Worm (Caenorhabditis elegans) whole organism, L4 larva: ENCODE data around the gene rgs-7.

Experiments
- F37D6.2 ChIP-seq: sonication (generic microtip); optimal IDR thresholded peaks from 2 replicates; lab custom pipeline; 2016; ENCODE audit warnings: mild to moderate bottlenecking, missing genetic modification characterization, missing compliant biosample characterization
- T26A8.4 ChIP-seq: fragments of 200-800 bp; sonication (Bioruptor generic); IDR thresholded peaks from 2 replicates; pipeline ENCODE4 v1.3.6; 2022; ENCODE audit warnings: missing genetic modification characterization, missing compliant biosample characterization
- Y48G9A.11 ChIP-seq: fragments of 200-800 bp; sonication (Bioruptor generic); IDR thresholded peaks from 2 replicates; pipeline ENCODE4 v1.3.6; 2022; ENCODE audit warnings: missing genetic modification reagents, missing genetic modification characterization, missing compliant biosample characterization
- aha-1 ChIP-seq: fragments of 150-350 bp; peaks from one replicate; lab custom pipeline; 2014; ENCODE audit warnings: missing biosample characterization, missing genetic modification characterization
- arid-1 ChIP-seq: fragments of 200-800 bp; sonication (Bioruptor generic); conservative IDR thresholded peaks from 2 replicates; pipeline ENCODE4 v1.3.6; 2022; ENCODE audit warnings: missing genetic modification reagents, missing genetic modification characterization, missing compliant biosample characterization
- ceh-82 ChIP-seq: sonication (generic microtip); optimal IDR thresholded peaks from 2 replicates; lab custom pipeline; 2017; ENCODE audit warnings: missing biosample characterization, missing genetic modification characterization
- cey-2 ChIP-seq: sonication (generic microtip); optimal IDR thresholded peaks from 3 replicates; lab custom pipeline; 2017; ENCODE audit warnings: missing genetic modification characterization, mild to moderate bottlenecking, missing compliant biosample characterization, antibody characterized with exemption, borderline replicate concordance; ENCODE audit not compliant: insufficient read depth
- daf-12 ChIP-seq: fragments of 150-350 bp; optimal IDR thresholded peaks from 2 replicates; lab custom pipeline; 2014; ENCODE audit warnings: missing biosample characterization, missing genetic modification reagents, missing genetic modification characterization
- daf-16 ChIP-seq, 3 experiments: sonication (generic microtip); optimal IDR thresholded peaks; 2 replicates each; lab custom pipeline; 2016 to 2017; ENCODE audit warnings: missing genetic modification characterization in 3 of 3, missing genetic modification reagents in 3 of 3, mild to moderate bottlenecking in 2 of 3, missing compliant biosample characterization in 2 of 3, missing biosample characterization in 1 of 3, moderate library complexity in 1 of 3
- daf-19 ChIP-seq: fragments of 200-800 bp; sonication (Bioruptor generic); conservative IDR thresholded peaks from 2 replicates; pipeline ENCODE4 v1.3.6; 2022; ENCODE audit warnings: missing genetic modification characterization, missing compliant biosample characterization
- dmd-6 ChIP-seq: fragments of 200-800 bp; sonication (Bioruptor generic); IDR thresholded peaks from 2 replicates; pipeline ENCODE4 v1.3.6; 2022; ENCODE audit warnings: missing genetic modification reagents, missing genetic modification characterization, missing compliant biosample characterization
- dve-1 ChIP-seq: sonication (generic microtip); optimal IDR thresholded peaks from 2 replicates; lab custom pipeline; 2017; ENCODE audit warnings: antibody characterized with exemption, mild to moderate bottlenecking, missing genetic modification characterization, missing compliant biosample characterization; ENCODE audit not compliant: insufficient read depth
- egl-27 ChIP-seq: sonication (generic microtip); optimal IDR thresholded peaks from 3 replicates; lab custom pipeline; 2017; ENCODE audit warnings: missing biosample characterization, missing genetic modification reagents, missing genetic modification characterization
- fos-1 ChIP-seq: fragments of 150-350 bp; optimal IDR thresholded peaks from 2 replicates; lab custom pipeline; 2014; ENCODE audit warnings: missing biosample characterization, missing genetic modification characterization
- hif-1 ChIP-seq, 2 experiments: sonication (generic microtip); optimal IDR thresholded peaks; 2 replicates each; lab custom pipeline; 2016 to 2017; ENCODE audit warnings: missing compliant biosample characterization in 2 of 2, missing genetic modification characterization in 2 of 2, missing genetic modification reagents in 2 of 2, missing genotype in 2 of 2, mild to moderate bottlenecking in 1 of 2
- hlh-11 ChIP-seq: fragments of 200-800 bp; sonication (Bioruptor generic); optimal IDR thresholded peaks from 2 replicates; lab custom pipeline; 2018; ENCODE audit warnings: mild to moderate bottlenecking, missing genetic modification characterization, missing compliant biosample characterization
- hmg-1.1 ChIP-seq: fragments of 200-800 bp; sonication (Bioruptor generic); IDR thresholded peaks from 2 replicates; pipeline ENCODE4 v1.3.6; 2022; ENCODE audit warnings: missing genetic modification reagents, missing genetic modification characterization, missing compliant biosample characterization
- jun-1 ChIP-seq: fragments of 150-350 bp; optimal IDR thresholded peaks from 2 replicates; lab custom pipeline; 2014; ENCODE audit warnings: missing biosample characterization, missing genetic modification reagents, missing genetic modification characterization
- lim-7 ChIP-seq: fragments of 200-800 bp; sonication (Bioruptor generic); IDR thresholded peaks from 2 replicates; pipeline ENCODE4 v1.3.6; 2022; ENCODE audit warnings: missing genetic modification characterization, missing compliant biosample characterization
- lin-29 ChIP-seq: fragments of 200-800 bp; sonication (Bioruptor generic); IDR thresholded peaks from 2 replicates; pipeline ENCODE4 v1.3.6; 2022; ENCODE audit warnings: missing genetic modification reagents, missing genetic modification characterization, missing compliant biosample characterization
- mxl-3 ChIP-seq: fragments of 200-800 bp; sonication (Bioruptor generic); optimal IDR thresholded peaks from 2 replicates; lab custom pipeline; 2018; ENCODE audit warnings: mild to moderate bottlenecking, missing genetic modification characterization, missing compliant biosample characterization
- nhr-28 ChIP-seq: fragments of 150-350 bp; optimal IDR thresholded peaks from 2 replicates; lab custom pipeline; 2014; ENCODE audit warnings: missing biosample characterization, missing genetic modification characterization
- nhr-48 ChIP-seq: sonication (generic microtip); optimal IDR thresholded peaks from 2 replicates; lab custom pipeline; 2016; ENCODE audit warnings: mild to moderate bottlenecking, missing genetic modification characterization, missing compliant biosample characterization
- pqm-1 ChIP-seq: sonication (generic microtip); optimal IDR thresholded peaks from 2 replicates; lab custom pipeline; 2017; ENCODE audit warnings: missing biosample characterization, missing genetic modification characterization
- set-16 ChIP-seq: fragments of 200-800 bp; sonication (Bioruptor generic); IDR thresholded peaks from 2 replicates; pipeline ENCODE4 v1.3.6; 2022; ENCODE audit warnings: missing genetic modification reagents, missing genetic modification characterization, missing compliant biosample characterization
- snpc-4 ChIP-seq: fragments of 150-350 bp; optimal IDR thresholded peaks from 2 replicates; lab custom pipeline; 2014; ENCODE audit warnings: missing biosample characterization, missing genetic modification characterization
- tag-97 ChIP-seq: fragments of 200-800 bp; sonication (Bioruptor generic); IDR thresholded peaks from 2 replicates; pipeline ENCODE4 v1.3.6; 2022; ENCODE audit warnings: missing genetic modification characterization, missing compliant biosample characterization
- unc-62 ChIP-seq, 3 experiments: fragments of 150-350 bp in 1 of 3; sonication (generic microtip); optimal IDR thresholded peaks in 2 of 3; peaks in 1 of 3; 1 replicate in 1 of 3; 2 replicates in 2 of 3; lab custom pipeline; 2014 to 2017; ENCODE audit warnings: missing biosample characterization in 3 of 3, missing genetic modification characterization in 3 of 3, missing genetic modification reagents in 3 of 3, missing genotype in 1 of 3
- zag-1 ChIP-seq: fragments of 150-350 bp; optimal IDR thresholded peaks from 2 replicates; lab custom pipeline; 2014; ENCODE audit warnings: missing biosample characterization, missing genetic modification characterization
- zip-11 ChIP-seq: fragments of 200-800 bp; sonication (Bioruptor generic); IDR thresholded peaks from 2 replicates; pipeline ENCODE4 v1.3.6; 2022; ENCODE audit warnings: missing genetic modification characterization, missing compliant biosample characterization

Gene rgs-7

ce11 chrX:3583436-3583835 is 41.1 kb downstream of the rgs-7 start:
- TF ChIP-seq T26A8.4 (GFP tag; lab: Robert Waterston, UW): no peak
- TF ChIP-seq egl-27 (tag; lab: Kevin White, UChicago): no peak
- TF ChIP-seq zip-11 (GFP tag; lab: Robert Waterston, UW): no peak
- no peak for TF ChIP-seq cey-2 (tag; lab: Kevin White, UChicago)
- TF ChIP-seq nhr-48: no peak
- no peak for TF ChIP-seq daf-16 (GFP tag; optimal IDR thresholded peaks at IDR 0.05; lab: Kevin White, UChicago)
- no peak for TF ChIP-seq daf-16 (tag; optimal IDR thresholded peaks at IDR 0.05; lab: Kevin White, UChicago)

DNA sequence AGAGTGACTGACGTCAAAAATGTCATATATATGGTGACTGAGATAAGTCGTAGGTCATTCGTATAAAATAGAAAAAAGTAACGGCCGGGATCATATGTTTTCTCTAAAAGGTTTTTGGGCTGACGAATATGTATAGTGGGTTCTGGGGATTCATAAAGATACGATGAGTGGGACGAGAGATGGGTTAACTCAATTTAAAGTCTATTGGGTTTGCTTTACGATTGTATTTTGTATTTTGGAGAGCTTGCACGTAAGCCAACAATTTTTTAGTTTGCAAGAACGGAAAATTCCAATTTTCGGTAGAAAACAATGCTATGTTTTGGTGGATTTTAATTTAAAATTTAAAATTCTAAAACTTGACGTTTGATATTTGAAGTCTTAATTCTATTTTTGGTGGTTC is 42.1 kb downstream of the rgs-7 start:
- TF ChIP-seq hif-1 (tag; optimal IDR thresholded peaks at IDR 0.05; lab: Kevin White, UChicago) (no peak), aha-1 (tag; lab: Kevin White, UChicago) (peak; percentile 90)

DNA sequence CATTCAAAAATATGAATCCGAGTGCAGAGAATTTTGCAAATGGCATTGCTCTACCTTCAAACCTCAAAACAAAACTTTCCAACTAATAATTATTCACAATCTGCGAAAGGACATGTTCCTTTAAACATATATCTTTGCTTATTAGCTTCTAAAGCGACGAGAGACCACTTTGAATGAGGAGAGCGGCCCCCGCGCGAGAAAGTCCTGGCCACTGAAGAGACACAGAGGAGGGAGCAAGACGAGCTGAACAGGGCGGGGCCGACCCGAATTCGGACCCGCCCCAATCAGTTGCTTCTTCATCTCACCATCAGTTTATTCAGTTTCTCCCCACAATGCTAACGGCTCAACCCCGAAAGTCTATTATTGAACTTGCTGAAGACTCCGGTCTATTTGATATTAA is 43.3 kb downstream of the rgs-7 start, which contains the start of gene T27A10.2:
T27A10.2 (plus strand) TSS at position 333 of the 400 bp plus-strand sequence.
- TF ChIP-seq lim-7 (no peak), set-16 (peak; percentile 73), aha-1 (tag; lab: Kevin White, UChicago) (peak; percentile 65)

DNA sequence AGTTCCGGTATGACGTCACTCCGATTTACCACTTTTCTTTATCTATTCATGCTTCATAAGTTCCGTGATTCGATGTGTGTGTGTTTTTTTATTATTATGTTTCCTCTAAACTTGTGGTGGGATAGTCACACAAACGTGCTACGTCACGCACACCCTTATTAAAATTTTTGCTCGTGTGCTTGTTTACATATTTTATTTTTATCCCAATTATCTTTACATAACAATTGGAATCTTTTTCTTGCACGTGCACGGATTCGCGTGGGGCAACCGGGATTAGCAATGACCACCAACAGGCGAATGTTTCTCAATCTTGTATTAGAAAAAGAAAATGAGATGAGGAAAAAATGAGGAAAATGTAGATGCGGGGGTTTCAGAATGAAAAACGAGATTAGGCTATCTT is 48.2 kb downstream of the rgs-7 start:
- peak in 1 of 2 experiments; percentile 11 for TF ChIP-seq unc-62 (GFP tag; optimal IDR thresholded peaks at IDR 0.05 in 1 of 2; lab: Kevin White, UChicago)
- TF ChIP-seq unc-62 (tag; optimal IDR thresholded peaks at IDR 0.05; lab: Kevin White, UChicago): no peak
- no peak for TF ChIP-seq hmg-1.1
- TF ChIP-seq jun-1 (tag; lab: Kevin White, UChicago): no peak

- TF ChIP-seq mxl-3 (GFP tag; lab: Kevin White, UChicago): peak; percentile 41
- peak; percentile 55 for TF ChIP-seq hlh-11 (tag; lab: Kevin White, UChicago)
- TF ChIP-seq unc-62 (GFP tag; optimal IDR thresholded peaks at IDR 0.05 in 1 of 2; lab: Kevin White, UChicago): peak in 1 of 2 experiments; percentile 9
- TF ChIP-seq unc-62 (tag; optimal IDR thresholded peaks at IDR 0.05; lab: Kevin White, UChicago): no peak
- TF ChIP-seq cey-2 (tag; lab: Kevin White, UChicago): no peak
- TF ChIP-seq, all 104 proteins: peak for 3
These were observed 54.0 kb downstream of the rgs-7 start, which contains the start of gene T27A10.6 for ce11 chrX:3596303-3596772. TSS of gene T27A10.6 (minus strand) at chrX:3596353.

DNA sequence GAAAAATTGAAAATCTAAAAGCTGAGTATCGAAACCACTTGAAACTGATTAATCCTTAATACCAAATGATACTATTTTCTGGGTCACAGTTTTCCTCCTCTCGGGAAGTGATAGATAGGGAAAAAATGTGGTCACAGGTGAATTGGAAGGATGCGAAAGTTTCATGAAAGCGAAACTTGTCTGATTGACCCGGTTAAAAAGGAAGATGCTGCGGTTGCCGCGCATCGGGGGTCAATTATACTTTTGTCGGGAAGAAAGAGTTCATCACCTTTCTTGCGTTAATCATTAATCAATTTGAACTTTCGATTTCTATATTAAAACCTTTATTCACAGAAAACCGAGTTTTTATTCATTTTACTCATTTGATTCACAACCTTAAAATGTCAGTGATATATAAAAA is 54.6 kb downstream of the rgs-7 start:
- TF ChIP-seq zag-1 (tag; lab: Kevin White, UChicago) (no peak), arid-1 (GFP tag; lab: Robert Waterston, UW) (no peak), ceh-82 (tag; lab: Kevin White, UChicago) (no peak), pqm-1 (no peak), Y48G9A.11 (GFP tag; lab: Robert Waterston, UW) (no peak), daf-19 (GFP tag; lab: Robert Waterston, UW) (no peak), daf-12 (tag; lab: Kevin White, UChicago) (no peak), lin-29 (no peak)

- TF ChIP-seq tag-97 (GFP tag; lab: Robert Waterston, UW): no peak
- peak in 1 of 2 experiments; percentile 84 for TF ChIP-seq daf-16 (GFP tag; optimal IDR thresholded peaks at IDR 0.05; lab: Kevin White, UChicago)
- no peak for TF ChIP-seq daf-16 (tag; optimal IDR thresholded peaks at IDR 0.05; lab: Kevin White, UChicago)
These were observed 57.5 kb downstream of the rgs-7 start for ce11 chrX:3599860-3600259.

DNA sequence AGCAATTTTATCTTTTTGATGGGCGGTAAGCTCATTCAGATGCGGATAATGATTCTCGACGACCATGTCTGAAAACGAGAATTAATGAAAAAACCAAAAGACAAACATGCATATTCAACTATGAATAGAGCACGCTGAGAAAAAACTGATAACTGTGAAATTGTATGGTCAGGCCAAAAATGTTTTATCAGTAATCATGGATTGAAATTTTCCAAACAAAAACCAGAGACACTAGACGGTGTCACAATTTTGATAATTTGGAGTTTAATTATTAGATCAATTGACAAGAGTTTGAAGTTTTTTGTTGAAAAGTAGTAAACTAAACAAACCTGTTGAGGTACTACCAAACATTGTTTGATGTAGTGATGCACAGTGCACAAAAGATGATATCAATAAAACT is 58.0 kb downstream of the rgs-7 start, which contains the start of gene cgr-1:
cgr-1 (minus strand) TSS at position 68 of the 400 bp plus-strand sequence.
- TF ChIP-seq snpc-4 (tag; lab: Kevin White, UChicago): no peak
- peak; percentile 47 for TF ChIP-seq hlh-11 (tag; lab: Kevin White, UChicago)
- TF ChIP-seq nhr-28 (tag; lab: Kevin White, UChicago): peak; percentile 57
- TF ChIP-seq pqm-1: peak; percentile 46
- no peak for TF ChIP-seq fos-1 (tag; lab: Kevin White, UChicago)
- TF ChIP-seq dmd-6 (GFP tag; lab: Robert Waterston, UW): peak; percentile 13; the same call in 1 of the 2 replicates
- TF ChIP-seq F37D6.2 (tag; lab: Kevin White, UChicago): no peak
- TF ChIP-seq daf-16 (GFP tag; optimal IDR thresholded peaks at IDR 0.05; lab: Kevin White, UChicago): no peak
- TF ChIP-seq daf-16 (tag; optimal IDR thresholded peaks at IDR 0.05; lab: Kevin White, UChicago): peak; percentile 80
- TF ChIP-seq dve-1 (tag; lab: Kevin White, UChicago): peak; percentile 63
